Worm (Caenorhabditis elegans) whole organism, L3 larva: ENCODE data around the gene R07E3.1.

ENCODE experiments used
- ceh-16 ChIP-seq: sonication (generic microtip); optimal IDR thresholded peaks from 2 replicates; lab custom pipeline; 2017; ENCODE audit warnings: missing biosample characterization, missing genetic modification characterization
- ceh-28 ChIP-seq: fragments of 150-350 bp; optimal IDR thresholded peaks from 2 replicates; lab custom pipeline; 2014; ENCODE audit warnings: missing biosample characterization, missing genetic modification reagents, missing genetic modification characterization
- ceh-82 ChIP-seq: fragments of 150-350 bp; optimal IDR thresholded peaks from 2 replicates; lab custom pipeline; 2014; ENCODE audit warnings: missing biosample characterization, missing genetic modification characterization
- egl-27 ChIP-seq: sonication (generic microtip); optimal IDR thresholded peaks from 4 replicates; lab custom pipeline; 2017; ENCODE audit warnings: missing biosample characterization, missing genetic modification reagents, missing genetic modification characterization
- egl-5 ChIP-seq: fragments of 150-350 bp; optimal IDR thresholded peaks from 2 replicates; lab custom pipeline; 2017; ENCODE audit warnings: missing biosample characterization, missing genetic modification reagents, missing genetic modification characterization, inconsistent platforms
- elt-2 ChIP-seq: sonication (generic microtip); optimal IDR thresholded peaks from 2 replicates; lab custom pipeline; 2016; ENCODE audit warnings: missing genetic modification reagents, mild to moderate bottlenecking, missing genetic modification characterization, missing compliant biosample characterization
- lin-39 ChIP-seq: fragments of 150-350 bp; optimal IDR thresholded peaks from 2 replicates; lab custom pipeline; 2018; ENCODE audit warnings: missing biosample characterization, missing genetic modification reagents, missing genetic modification characterization
- nfya-1 ChIP-seq: sonication (generic microtip); optimal IDR thresholded peaks from 2 replicates; lab custom pipeline; 2017; ENCODE audit warnings: missing genetic modification characterization, mild to moderate bottlenecking, missing compliant biosample characterization, antibody characterized with exemption, moderate library complexity; ENCODE audit not compliant: insufficient read depth
- nhr-12 ChIP-seq: fragments of 150-350 bp; optimal IDR thresholded peaks from 2 replicates; lab custom pipeline; 2014; ENCODE audit warnings: missing biosample characterization, missing genetic modification characterization
- nhr-76 ChIP-seq: fragments of 150-350 bp; sonication (generic microtip); optimal IDR thresholded peaks from 5 replicates; lab custom pipeline; 2014; ENCODE audit warnings: missing biosample characterization, missing genetic modification characterization
- skn-1 ChIP-seq: fragments of 150-350 bp; optimal IDR thresholded peaks from 2 replicates; lab custom pipeline; 2014; ENCODE audit warnings: missing biosample characterization, missing genetic modification characterization
- unc-39 ChIP-seq: sonication (generic microtip); optimal IDR thresholded peaks from 4 replicates; lab custom pipeline; 2017; ENCODE audit warnings: missing biosample characterization, missing genetic modification characterization
- unc-62 ChIP-seq: fragments of 150-350 bp; sonication (generic microtip); optimal IDR thresholded peaks from 4 replicates; lab custom pipeline; 2014; ENCODE audit warnings: missing biosample characterization, missing genetic modification reagents, missing genetic modification characterization

ce11 chrX:10310366-10310765, 30.6 kb downstream of the R07E3.1 start, which contains the start of gene F41E7.6:
- no peak for TF ChIP-seq unc-62 (GFP tag; lab: Kevin White, UChicago)
- no peak for TF ChIP-seq elt-2 (tag; lab: Kevin White, UChicago)
- TF ChIP-seq lin-39 (tag; lab: Kevin White, UChicago) = no peak
- no peak for TF ChIP-seq nhr-12
- no peak for TF ChIP-seq ceh-82 (tag; lab: Kevin White, UChicago)
- TF ChIP-seq nhr-76 (tag; lab: Kevin White, UChicago) = no peak
- no peak for TF ChIP-seq skn-1 (tag; lab: Kevin White, UChicago)
- TF ChIP-seq egl-5 = no peak
- TF ChIP-seq unc-39 (tag; lab: Kevin White, UChicago) = no peak
- TF ChIP-seq nfya-1 = no peak
- TF ChIP-seq ceh-28 (tag; lab: Kevin White, UChicago) = no peak
- no peak for TF ChIP-seq ceh-16 (tag; lab: Kevin White, UChicago)
- TF ChIP-seq egl-27 (tag; lab: Kevin White, UChicago) = no peak
